Worm (Caenorhabditis elegans) whole organism, L4/young adult: Measurements from ENCODE around the gene B0393.9.

Experiments
- W03F9.2 ChIP-seq: fragments of 150-350 bp; optimal IDR thresholded peaks from 2 replicates; lab custom pipeline; 2014; ENCODE audit warnings: missing biosample characterization, missing genetic modification characterization
- dao-5 ChIP-seq: sonication (generic microtip); optimal IDR thresholded peaks from 2 replicates; lab custom pipeline; 2016; ENCODE audit warnings: missing genotype, missing genetic modification characterization, moderate library complexity, missing compliant biosample characterization
- him-1 ChIP-seq: sonication (generic microtip); optimal IDR thresholded peaks from 2 replicates; lab custom pipeline; 2016; ENCODE audit warnings: missing genotype, missing genetic modification reagents, missing genetic modification characterization, missing compliant biosample characterization

Gene B0393.9

ce11 chrIII:4779855-4780254 is at the start of gene B0393.9:
Gene B0393.9, minus strand, starts transcription at chrIII:4780157.
- no peak for TF ChIP-seq dao-5 (tag; lab: Kevin White, UChicago)
- TF ChIP-seq him-1: no peak
- TF ChIP-seq W03F9.2 (tag; lab: Kevin White, UChicago): no peak

- TF ChIP-seq him-1 (no peak), W03F9.2 (tag; lab: Kevin White, UChicago) (no peak)
Measured at ce11 chrIII:4829440-4829839, 49.5 kb upstream of the B0393.9 start, which contains the start of gene F26A1.9. Gene F26A1.9, minus strand, starts transcription at chrIII:4829540.

ce11 chrIII:4826606-4827005 is 46.6 kb upstream of the B0393.9 start, which contains the start of gene F26A1.3:
Gene F26A1.3, plus strand, starts transcription at chrIII:4826906.
- TF ChIP-seq him-1: no peak
- TF ChIP-seq W03F9.2 (tag; lab: Kevin White, UChicago): no peak
- no peak for TF ChIP-seq dao-5 (tag; lab: Kevin White, UChicago)

- TF ChIP-seq W03F9.2 (tag; lab: Kevin White, UChicago) (no peak), him-1 (no peak), dao-5 (tag; lab: Kevin White, UChicago) (no peak)
Measured at ce11 chrIII:4822140-4822539, 42.2 kb upstream of the B0393.9 start, which contains the start of gene F26A1.8. Gene F26A1.8, minus strand, starts transcription at chrIII:4822240.

- no peak for TF ChIP-seq dao-5 (tag; lab: Kevin White, UChicago)
- no peak for TF ChIP-seq W03F9.2 (tag; lab: Kevin White, UChicago)
- TF ChIP-seq him-1: no peak
Measured at ce11 chrIII:4819843-4820242, 39.9 kb upstream of the B0393.9 start, which contains the start of gene F26A1.7. Gene F26A1.7, minus strand, starts transcription at chrIII:4819943.

- TF ChIP-seq him-1 (no peak), W03F9.2 (tag; lab: Kevin White, UChicago) (no peak), dao-5 (tag; lab: Kevin White, UChicago) (no peak)
Measured at ce11 chrIII:4817240-4817639, 37.3 kb upstream of the B0393.9 start, which contains the start of gene F26A1.4. Gene F26A1.4, plus strand, starts transcription at chrIII:4817540.

- no peak for TF ChIP-seq dao-5 (tag; lab: Kevin White, UChicago)
Measured at ce11 chrIII:4814730-4815129, 34.8 kb upstream of the B0393.9 start, which contains the start of gene arl-6. Gene arl-6, minus strand, starts transcription at chrIII:4814830.

ce11 chrIII:4811195-4811594 is 31.2 kb upstream of the B0393.9 start, which contains the start of gene C38D4.7:
Gene C38D4.7, minus strand, starts transcription at chrIII:4811295.
- TF ChIP-seq him-1 (no peak), dao-5 (tag; lab: Kevin White, UChicago) (no peak), W03F9.2 (tag; lab: Kevin White, UChicago) (no peak)

- TF ChIP-seq him-1: no peak
- TF ChIP-seq dao-5 (tag; lab: Kevin White, UChicago): no peak
- no peak for TF ChIP-seq W03F9.2 (tag; lab: Kevin White, UChicago)
Measured at ce11 chrIII:4809526-4810153, 29.7 kb upstream of the B0393.9 start, which contains the start of gene pal-1. Gene pal-1, minus strand, starts transcription at chrIII:4809576.

- TF ChIP-seq W03F9.2 (tag; lab: Kevin White, UChicago) (no peak), dao-5 (tag; lab: Kevin White, UChicago) (no peak), him-1 (no peak)
Measured at ce11 chrIII:4808089-4808488, 28.1 kb upstream of the B0393.9 start.

ce11 chrIII:4806345-4806744 is 26.4 kb upstream of the B0393.9 start:
- no peak for TF ChIP-seq dao-5 (tag; lab: Kevin White, UChicago)
- no peak for TF ChIP-seq W03F9.2 (tag; lab: Kevin White, UChicago)
- TF ChIP-seq him-1: no peak

ce11 chrIII:4802707-4803106 is 22.8 kb upstream of the B0393.9 start, which contains the start of gene metl-5:
Gene metl-5, plus strand, starts transcription at chrIII:4803007.
- TF ChIP-seq W03F9.2 (tag; lab: Kevin White, UChicago) (no peak), dao-5 (tag; lab: Kevin White, UChicago) (no peak), him-1 (no peak)

- TF ChIP-seq him-1 (no peak), dao-5 (tag; lab: Kevin White, UChicago) (no peak), W03F9.2 (tag; lab: Kevin White, UChicago) (no peak)
Measured at ce11 chrIII:4796536-4796935, 16.6 kb upstream of the B0393.9 start, which contains the start of gene tag-325. Gene tag-325, plus strand, starts transcription at chrIII:4796836.

- TF ChIP-seq him-1: no peak
- TF ChIP-seq W03F9.2 (tag; lab: Kevin White, UChicago): peak; percentile 33
Measured at ce11 chrIII:4796039-4796438, 16.1 kb upstream of the B0393.9 start.
